Fruit fly (Drosophila melanogaster) whole organism, embryonic: ENCODE measurements around the gene Papss.

Experiments used
- Bdp1 ChIP-seq: fragments of 200-800 bp; sonication (Bioruptor generic); optimal IDR thresholded peaks from 3 replicates; lab custom pipeline; 2016; ENCODE audit warnings: missing biosample characterization, missing genetic modification characterization
- Bgb ChIP-seq: fragments of 200-800 bp; sonication (Bioruptor generic); IDR thresholded peaks from 2 replicates; pipeline ENCODE4 v1.3.6; 2022; ENCODE audit warnings: missing biosample characterization, missing genetic modification characterization; ENCODE audit not compliant: partially characterized antibody
- CG10431 ChIP-seq: fragments of 200-800 bp; sonication (Bioruptor generic); optimal IDR thresholded peaks from 3 replicates; lab custom pipeline; 2018; ENCODE audit warnings: missing biosample characterization, mild to moderate bottlenecking, missing genetic modification characterization
- CG11696 ChIP-seq: fragments of 200-800 bp; sonication (Bioruptor generic); IDR thresholded peaks from 2 replicates; pipeline ENCODE4 v1.3.6; 2022; ENCODE audit warnings: missing biosample characterization, missing genetic modification characterization
- CG12942 ChIP-seq: fragments of 200-800 bp; sonication (Bioruptor generic); optimal IDR thresholded peaks from 3 replicates; lab custom pipeline; 2016; ENCODE audit warnings: missing biosample characterization, missing genetic modification characterization
- CG14050 ChIP-seq: fragments of 200-800 bp; sonication (Bioruptor generic); IDR thresholded peaks from 3 replicates; pipeline ENCODE4 v1.3.6; 2022; ENCODE audit warnings: missing biosample characterization, missing genetic modification characterization
- CG15269 ChIP-seq: fragments of 200-800 bp; sonication (Bioruptor generic); optimal IDR thresholded peaks from 2 replicates; lab custom pipeline; 2018; ENCODE audit warnings: missing biosample characterization, mild to moderate bottlenecking, missing genetic modification characterization, moderate library complexity
- CG15514 ChIP-seq: fragments of 200-800 bp; sonication (Bioruptor generic); optimal IDR thresholded peaks from 3 replicates; lab custom pipeline; 2017; ENCODE audit warnings: missing biosample characterization, missing genetic modification characterization, mild to moderate bottlenecking, moderate library complexity, missing genetic modification reagents
- CG1603 ChIP-seq: fragments of 200-800 bp; sonication (Bioruptor generic); optimal IDR thresholded peaks from 2 replicates; lab custom pipeline; 2019; ENCODE audit warnings: missing biosample characterization, mild to moderate bottlenecking, missing genetic modification characterization, moderate library complexity
- CG16815 ChIP-seq: fragments of 200-800 bp; sonication (Bioruptor generic); optimal IDR thresholded peaks from 3 replicates; lab custom pipeline; 2017; ENCODE audit warnings: missing biosample characterization, mild to moderate bottlenecking, missing genetic modification characterization
- CG16863 ChIP-seq: fragments of 200-800 bp; sonication (Bioruptor generic); optimal IDR thresholded peaks from 3 replicates; lab custom pipeline; 2016; ENCODE audit warnings: missing biosample characterization, missing genetic modification characterization
- CG17912 ChIP-seq: fragments of 200-800 bp; sonication (Bioruptor generic); optimal IDR thresholded peaks from 2 replicates; lab custom pipeline; 2018; ENCODE audit warnings: missing biosample characterization, mild to moderate bottlenecking, missing genetic modification characterization
- CG31388 ChIP-seq: fragments of 200-800 bp; sonication (Bioruptor generic); optimal IDR thresholded peaks from 2 replicates; lab custom pipeline; 2016; ENCODE audit warnings: missing biosample characterization, missing genetic modification characterization
- CG34376 ChIP-seq: fragments of 200-800 bp; sonication (Bioruptor generic); optimal IDR thresholded peaks from 2 replicates; lab custom pipeline; 2018; ENCODE audit warnings: missing biosample characterization, mild to moderate bottlenecking, missing genetic modification characterization
- CG5245 ChIP-seq: fragments of 200-800 bp; sonication (Bioruptor generic); optimal IDR thresholded peaks from 3 replicates; lab custom pipeline; 2016; ENCODE audit warnings: missing biosample characterization, missing genetic modification characterization
- CG6272 ChIP-seq: fragments of 200-800 bp; sonication (Bioruptor generic); IDR thresholded peaks from 2 replicates; pipeline ENCODE4 v1.3.6; 2022; ENCODE audit warnings: missing biosample characterization, missing genetic modification characterization
- CG6813 ChIP-seq: fragments of 200-800 bp; sonication (Bioruptor generic); optimal IDR thresholded peaks from 2 replicates; lab custom pipeline; 2017; ENCODE audit warnings: missing biosample characterization, missing genetic modification characterization, mild to moderate bottlenecking, moderate library complexity, missing genetic modification reagents
- CG7372 ChIP-seq: fragments of 200-800 bp; sonication (Bioruptor generic); IDR thresholded peaks from 2 replicates; pipeline ENCODE4 v1.3.6; 2022; ENCODE audit warnings: missing biosample characterization, missing genetic modification characterization
- CG8089 ChIP-seq: fragments of 200-800 bp; sonication (Bioruptor generic); optimal IDR thresholded peaks from 3 replicates; lab custom pipeline; 2016; ENCODE audit warnings: missing biosample characterization, missing genetic modification characterization
- E2f1 ChIP-seq: fragments of 200-800 bp; sonication (Bioruptor generic); IDR thresholded peaks from 2 replicates; pipeline ENCODE4 v1.3.6; 2022; ENCODE audit warnings: missing biosample characterization, missing genetic modification characterization
- Fer2 ChIP-seq: fragments of 200-800 bp; sonication (Bioruptor generic); optimal IDR thresholded peaks from 2 replicates; lab custom pipeline; 2018; ENCODE audit warnings: missing biosample characterization, mild to moderate bottlenecking, missing genetic modification characterization, moderate library complexity
- H15 ChIP-seq: fragments of 200-800 bp; sonication (Bioruptor generic); IDR thresholded peaks from 3 replicates; pipeline ENCODE4 v1.3.6; 2022; ENCODE audit warnings: missing biosample characterization, missing genetic modification characterization
- Lhr ChIP-seq: fragments of 200-800 bp; sonication (Bioruptor generic); optimal IDR thresholded peaks from 3 replicates; lab custom pipeline; 2017; ENCODE audit warnings: mild to moderate bottlenecking, missing biosample characterization, missing genetic modification reagents, missing genetic modification characterization
- MESR4 ChIP-seq: fragments of 200-800 bp; sonication (Bioruptor generic); optimal IDR thresholded peaks from 2 replicates; lab custom pipeline; 2018; ENCODE audit warnings: missing biosample characterization, mild to moderate bottlenecking, missing genetic modification characterization, moderate library complexity
- NFAT ChIP-seq: fragments of 200-800 bp; sonication (Bioruptor generic); IDR thresholded peaks from 2 replicates; pipeline ENCODE4 v1.3.6; 2022; ENCODE audit warnings: missing biosample characterization, missing genetic modification characterization
- NK7.1 ChIP-seq: fragments of 200-800 bp; sonication (Bioruptor generic); optimal IDR thresholded peaks from 3 replicates; lab custom pipeline; 2016; ENCODE audit warnings: missing biosample characterization, missing genetic modification characterization
- NfI ChIP-seq: fragments of 200-800 bp; sonication (Bioruptor generic); optimal IDR thresholded peaks from 3 replicates; lab custom pipeline; 2018; ENCODE audit warnings: missing biosample characterization, mild to moderate bottlenecking, missing genetic modification characterization, moderate library complexity
- Oaz ChIP-seq: fragments of 200-800 bp; sonication (Bioruptor generic); IDR thresholded peaks from 2 replicates; pipeline ENCODE4 v1.3.6; 2022; ENCODE audit warnings: missing biosample characterization, missing genetic modification characterization
- Sry-δ ChIP-seq: fragments of 200-800 bp; sonication (Bioruptor generic); optimal IDR thresholded peaks from 2 replicates; lab custom pipeline; 2016; ENCODE audit warnings: missing biosample characterization, missing genetic modification characterization
- YL-1 ChIP-seq: fragments of 200-800 bp; sonication (Bioruptor generic); optimal IDR thresholded peaks from 3 replicates; lab custom pipeline; 2017; ENCODE audit warnings: missing biosample characterization, mild to moderate bottlenecking, missing genetic modification characterization
- al ChIP-seq: fragments of 200-800 bp; sonication (Bioruptor generic); IDR thresholded peaks from 2 replicates; pipeline ENCODE4 v1.3.6; 2022; ENCODE audit warnings: missing biosample characterization, missing genetic modification characterization
- ato ChIP-seq: fragments of 200-800 bp; sonication (Bioruptor generic); IDR thresholded peaks from 2 replicates; pipeline ENCODE4 v1.3.6; 2022; ENCODE audit warnings: missing biosample characterization, missing genetic modification characterization; ENCODE audit not compliant: partially characterized antibody
- bab2 ChIP-seq: fragments of 200-800 bp; sonication (Bioruptor generic); optimal IDR thresholded peaks from 2 replicates; lab custom pipeline; 2016; ENCODE audit warnings: missing biosample characterization, missing genetic modification characterization
- cato ChIP-seq: fragments of 200-800 bp; sonication (Bioruptor generic); optimal IDR thresholded peaks from 2 replicates; lab custom pipeline; 2016; ENCODE audit warnings: missing biosample characterization, missing genetic modification characterization, borderline replicate concordance
- dysf ChIP-seq: fragments of 200-800 bp; sonication (Bioruptor generic); IDR thresholded peaks from 3 replicates; pipeline ENCODE4 v1.3.6; 2022; ENCODE audit warnings: missing biosample characterization, missing genetic modification characterization
- fd96Cb ChIP-seq: fragments of 200-800 bp; sonication (Bioruptor generic); optimal IDR thresholded peaks from 2 replicates; lab custom pipeline; 2018; ENCODE audit warnings: missing biosample characterization, mild to moderate bottlenecking, missing genetic modification characterization, moderate library complexity
- ftz-f1 ChIP-seq: fragments of 200-800 bp; sonication (Bioruptor generic); optimal IDR thresholded peaks from 2 replicates; lab custom pipeline; 2016; ENCODE audit warnings: missing biosample characterization, missing genetic modification characterization
- grau ChIP-seq: fragments of 200-800 bp; optimal IDR thresholded peaks from 3 replicates; lab custom pipeline; 2019; ENCODE audit warnings: missing biosample characterization, mild to moderate bottlenecking, missing genetic modification characterization, moderate library complexity
- inv ChIP-seq: fragments of 200-800 bp; sonication (Bioruptor generic); IDR thresholded peaks from 2 replicates; pipeline ENCODE4 v1.3.6; 2022; ENCODE audit warnings: missing biosample characterization, missing genetic modification characterization; ENCODE audit not compliant: partially characterized antibody
- luna ChIP-seq: fragments of 200-800 bp; sonication (Bioruptor generic); optimal IDR thresholded peaks from 2 replicates; lab custom pipeline; 2016; ENCODE audit warnings: missing biosample characterization, missing genetic modification characterization
- nerfin-1 ChIP-seq: fragments of 200-800 bp; sonication (Bioruptor generic); optimal IDR thresholded peaks from 3 replicates; lab custom pipeline; 2019; ENCODE audit warnings: missing biosample characterization, mild to moderate bottlenecking, missing genetic modification characterization, moderate library complexity
- nerfin-2 ChIP-seq: fragments of 200-800 bp; sonication (Bioruptor generic); IDR thresholded peaks from 2 replicates; pipeline ENCODE4 v1.3.6; 2022; ENCODE audit warnings: missing biosample characterization, missing genetic modification characterization; ENCODE audit not compliant: partially characterized antibody
- oc ChIP-seq: fragments of 200-800 bp; sonication (Bioruptor generic); optimal IDR thresholded peaks from 2 replicates; lab custom pipeline; 2018; ENCODE audit warnings: missing biosample characterization, mild to moderate bottlenecking, missing genetic modification characterization, moderate library complexity
- onecut ChIP-seq: fragments of 200-800 bp; sonication (Bioruptor generic); IDR thresholded peaks from 2 replicates; pipeline ENCODE4 v1.3.6; 2022; ENCODE audit warnings: missing biosample characterization, missing genetic modification characterization
- pum ChIP-seq: fragments of 200-800 bp; sonication (Bioruptor generic); optimal IDR thresholded peaks from 2 replicates; lab custom pipeline; 2016; ENCODE audit warnings: missing biosample characterization, missing genetic modification characterization
- pzg ChIP-seq: fragments of 200-800 bp; sonication (Bioruptor generic); optimal IDR thresholded peaks from 3 replicates; lab custom pipeline; 2018; ENCODE audit warnings: missing biosample characterization, mild to moderate bottlenecking, missing genetic modification characterization, moderate library complexity
- stwl ChIP-seq: fragments of 200-800 bp; sonication (Bioruptor generic); optimal IDR thresholded peaks from 3 replicates; lab custom pipeline; 2018; ENCODE audit warnings: missing biosample characterization, mild to moderate bottlenecking, missing genetic modification characterization, moderate library complexity
- tap ChIP-seq: fragments of 200-800 bp; optimal IDR thresholded peaks from 3 replicates; lab custom pipeline; 2019; ENCODE audit warnings: missing biosample characterization, mild to moderate bottlenecking, missing genetic modification characterization, moderate library complexity
- unpg ChIP-seq: fragments of 200-800 bp; sonication (Bioruptor generic); optimal IDR thresholded peaks from 3 replicates; lab custom pipeline; 2018; ENCODE audit warnings: missing biosample characterization, mild to moderate bottlenecking, missing genetic modification characterization, moderate library complexity

The Papss gene

dm6 chr3L:19817807-19818531 lies 27.1 kb upstream of the Papss start, which contains the start of the genes Fibp and Deaf1 (continued):
- peak; percentile 32 for TF ChIP-seq CG10431 (GFP tag; lab: Kevin White, UChicago)
- TF ChIP-seq Oaz (GFP tag; lab: Robert Waterston, UW), result peak; percentile 44; the same call in 1 of the 2 replicates
- peak; percentile 48 for TF ChIP-seq stwl (tag; lab: Kevin White, UChicago)
- peak; percentile 60 for TF ChIP-seq Fer2 (tag; lab: Kevin White, UChicago)
- peak; percentile 57 for TF ChIP-seq cato (GFP tag; lab: Kevin White, UChicago)
- peak; percentile 80 for TF ChIP-seq NFAT (GFP tag; lab: Robert Waterston, UW)
- TF ChIP-seq E2f1, result 0 out of 2 replicates have a peak, but pooled peaks have one; percentile 49
- peak; percentile 74 for TF ChIP-seq CG16815 (GFP tag; lab: Kevin White, UChicago)
- peak; percentile 98 for TF ChIP-seq Sry-δ (GFP tag; lab: Kevin White, UChicago)
- TF ChIP-seq CG31388, result peak; percentile 49
- TF ChIP-seq Lhr (GFP tag; lab: Kevin White, UChicago), result peak; percentile 68
- TF ChIP-seq unpg (GFP tag; lab: Kevin White, UChicago), result peak; percentile 61
- TF ChIP-seq bab2 (GFP tag; lab: Kevin White, UChicago), result peak; percentile 80
- TF ChIP-seq luna (GFP tag; lab: Kevin White, UChicago), result peak; percentile 25
- no peak for TF ChIP-seq CG11696 (GFP tag; lab: Robert Waterston, UW)
- TF ChIP-seq CG17912 (GFP tag; lab: Kevin White, UChicago), result no peak
- peak; percentile 64 for TF ChIP-seq fd96Cb (tag; lab: Kevin White, UChicago)
- TF ChIP-seq onecut (GFP tag; lab: Robert Waterston, UW), result no peak; the same call in 1 of the 2 replicates
- TF ChIP-seq CG14050 (GFP tag; lab: Robert Waterston, UW), result peak; percentile 54; the same call in 2 of the 3 replicates
- no peak for TF ChIP-seq tap (tag; lab: Kevin White, UChicago)
- TF ChIP-seq ftz-f1 (GFP tag; lab: Kevin White, UChicago), result no peak
- TF ChIP-seq CG6272, result peak; percentile 84
- TF ChIP-seq al (GFP tag; lab: Robert Waterston, UW), result peak; percentile 71
- peak; percentile 68 for TF ChIP-seq CG15269
- peak; percentile 27 for TF ChIP-seq CG5245 (GFP tag; lab: Kevin White, UChicago)
- TF ChIP-seq CG7372 (GFP tag; lab: Robert Waterston, UW), result peak; percentile 59
- TF ChIP-seq dysf (GFP tag; lab: Robert Waterston, UW), result peak; percentile 66; the same call in 2 of the 3 replicates
- TF ChIP-seq nerfin-2 (GFP tag; lab: Robert Waterston, UW), result peak; percentile 95
- TF ChIP-seq NK7.1, result peak; percentile 57
- peak; percentile 99 for TF ChIP-seq Bgb (GFP tag; lab: Robert Waterston, UW)
- TF ChIP-seq CG8089, result peak; percentile 66
- peak; percentile 82 for TF ChIP-seq pum
- TF ChIP-seq CG1603 (tag; lab: Kevin White, UChicago), result peak; percentile 43
- peak; percentile 70 for TF ChIP-seq NfI
- peak; percentile 53 for TF ChIP-seq YL-1
- TF ChIP-seq H15 (GFP tag; lab: Robert Waterston, UW), result peak; percentile 68
- no peak for TF ChIP-seq CG6813 (GFP tag; lab: Kevin White, UChicago)
- TF ChIP-seq, all 482 proteins: peak for 343

dm6 chr3L:19818701-19819100 lies 26.4 kb upstream of the Papss start:
- TF ChIP-seq YL-1, result peak; percentile 33
- peak; percentile 23 for TF ChIP-seq pzg
- TF ChIP-seq CG16863, result no peak
- 0 out of 2 replicates have a peak, but pooled peaks have one; percentile 17 for TF ChIP-seq ato (GFP tag; lab: Robert Waterston, UW)
- no peak for TF ChIP-seq Bdp1 (GFP tag; lab: Kevin White, UChicago)
- peak; percentile 28 for TF ChIP-seq MESR4 (GFP tag; lab: Kevin White, UChicago)
- TF ChIP-seq grau (tag; lab: Kevin White, UChicago), result no peak
- TF ChIP-seq CG15514, result peak; percentile 98
- TF ChIP-seq nerfin-1 (tag; lab: Kevin White, UChicago), result peak; percentile 3
- no peak for TF ChIP-seq oc (tag; lab: Kevin White, UChicago)
- TF ChIP-seq CG34376 (GFP tag; lab: Kevin White, UChicago), result no peak
- peak; percentile 14; the same call in 1 of the 2 replicates for TF ChIP-seq inv (GFP tag; lab: Robert Waterston, UW)
- no peak for TF ChIP-seq CG12942 (GFP tag; lab: Kevin White, UChicago)
